Worm (Caenorhabditis elegans) whole organism, young adult: ENCODE results near the gene ugt-5.

ENCODE experiments used
- F57A8.1 ChIP-seq: fragments of 200-800 bp; sonication (Bioruptor generic); optimal IDR thresholded peaks from 2 replicates; lab custom pipeline; 2018; ENCODE audit warnings: mild to moderate bottlenecking, missing genetic modification characterization, moderate library complexity, missing compliant biosample characterization
- Y53G8AR.9 ChIP-seq: fragments of 200-800 bp; sonication (Bioruptor generic); conservative IDR thresholded peaks from 2 replicates; pipeline ENCODE4 v1.3.6; 2022; ENCODE audit warnings: missing genetic modification reagents, missing genetic modification characterization, missing compliant biosample characterization

DNA sequence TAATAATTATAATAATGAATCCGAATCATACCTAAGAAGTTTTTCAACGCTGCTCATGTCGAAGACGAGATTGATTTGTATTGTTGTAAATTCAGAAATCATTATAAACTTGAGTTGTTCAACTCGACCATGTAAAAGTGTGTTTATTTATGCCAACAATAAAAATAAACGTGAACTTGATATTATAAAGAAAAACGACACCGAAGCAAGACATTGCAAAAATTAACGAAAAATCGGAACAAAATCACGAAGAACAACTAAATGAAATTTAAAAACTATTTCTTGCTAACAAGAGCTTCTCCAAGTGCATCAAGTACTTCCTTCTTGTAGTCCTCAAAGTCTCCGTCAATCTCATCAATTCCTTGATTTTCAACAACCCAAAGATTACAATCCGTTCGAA lies 31.9 kb downstream of the ugt-5 start, which contains the start of gene F18E2.15:
- no peak for TF ChIP-seq Y53G8AR.9
- no peak for TF ChIP-seq F57A8.1
